Worm (Caenorhabditis elegans) whole organism, young adult: Measurements from ENCODE around the gene R10E11.5.

Source experiments
- egl-18 ChIP-seq: fragments of 200-800 bp; sonication (Bioruptor generic); IDR thresholded peaks from 2 replicates; pipeline ENCODE4 v1.3.6; 2022; ENCODE audit warnings: missing genetic modification reagents, missing genetic modification characterization, missing compliant biosample characterization
- hmg-20 ChIP-seq: fragments of 200-800 bp; sonication (Bioruptor generic); IDR thresholded peaks from 2 replicates; pipeline ENCODE4 v1.3.6; 2022; ENCODE audit warnings: missing genetic modification reagents, missing genetic modification characterization, missing compliant biosample characterization
- lin-35 ChIP-seq, 3 experiments: fragments of 150-350 bp in 2 of 3; sonication (generic microtip) in 1 of 3; optimal IDR thresholded peaks; 2 replicates each; lab custom pipeline; 2014 to 2018; ENCODE audit warnings: missing biosample characterization in 3 of 3, missing genetic modification characterization in 3 of 3, missing genetic modification reagents in 3 of 3
- lin-40 ChIP-seq: sonication (generic microtip); optimal IDR thresholded peaks from 2 replicates; lab custom pipeline; 2016; ENCODE audit warnings: missing genetic modification characterization, mild to moderate bottlenecking, missing compliant biosample characterization, missing genotype, missing genetic modification reagents
- pha-4 ChIP-seq: fragments of 150-350 bp; sonication (generic microtip); optimal IDR thresholded peaks from 2 replicates; lab custom pipeline; 2014; ENCODE audit warnings: missing biosample characterization, missing genetic modification reagents, missing genetic modification characterization
- sea-2 ChIP-seq: fragments of 200-800 bp; sonication (Bioruptor generic); IDR thresholded peaks from 2 replicates; pipeline ENCODE4 v1.3.6; 2022; ENCODE audit warnings: missing genetic modification characterization, missing compliant biosample characterization

DNA sequence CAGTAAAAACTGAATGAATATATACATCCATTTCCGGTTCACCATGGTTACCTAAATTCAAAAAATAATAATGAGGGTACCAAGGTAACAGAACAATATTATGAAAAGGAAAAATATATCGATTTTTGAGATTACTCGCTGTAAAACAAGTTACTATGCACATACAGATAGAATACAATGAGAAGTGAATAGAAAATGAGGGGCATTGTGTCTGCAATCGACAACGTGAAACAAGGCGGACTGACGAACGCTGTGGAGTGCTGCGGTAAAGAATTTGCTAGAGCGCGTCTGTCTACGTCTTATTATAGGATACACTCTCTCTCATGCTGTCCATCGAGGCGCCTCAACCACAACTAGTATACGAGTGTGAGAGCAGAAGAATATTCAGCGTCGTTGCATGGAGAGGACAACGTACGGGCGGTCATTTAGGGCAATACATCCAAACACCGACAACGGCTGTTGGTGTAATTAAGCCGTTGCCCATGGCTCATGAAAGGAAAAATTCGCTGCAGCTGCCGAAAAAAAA, 27.7 kb upstream of the R10E11.5 start, which contains the start of gene cnx-1:
- no peak for TF ChIP-seq egl-18
- TF ChIP-seq hmg-20 (GFP tag; lab: Robert Waterston, UW): no peak
- no peak for TF ChIP-seq lin-40 (tag; lab: Kevin White, UChicago)
- TF ChIP-seq pha-4: no peak
- TF ChIP-seq sea-2 (GFP tag; lab: Robert Waterston, UW): no peak
- TF ChIP-seq lin-35 (GFP tag; optimal IDR thresholded peaks at IDR 0.05; lab: Kevin White, UChicago): no peak
